Worm (Caenorhabditis elegans) whole organism, late embryonic: ENCODE measurements around the gene F09C6.13.

ENCODE experiments used
- C08G9.2 ChIP-seq: sonication (generic microtip); optimal IDR thresholded peaks from 2 replicates; lab custom pipeline; 2016; ENCODE audit warnings: mild to moderate bottlenecking, missing genetic modification characterization, moderate library complexity, missing compliant biosample characterization
- C38D4.7 ChIP-seq: fragments of 200-800 bp; sonication (Bioruptor generic); optimal IDR thresholded peaks from 2 replicates; lab custom pipeline; 2018; ENCODE audit warnings: mild to moderate bottlenecking, missing genetic modification characterization, moderate library complexity, missing compliant biosample characterization
- K09A11.1 ChIP-seq: sonication (generic microtip); optimal IDR thresholded peaks from 2 replicates; lab custom pipeline; 2017; ENCODE audit warnings: antibody characterized with exemption, mild to moderate bottlenecking, missing genetic modification characterization, missing compliant biosample characterization; ENCODE audit not compliant: insufficient read depth
- Y22D7AL.16 ChIP-seq: sonication (generic microtip); optimal IDR thresholded peaks from 2 replicates; lab custom pipeline; 2016; ENCODE audit warnings: missing genetic modification characterization, missing compliant biosample characterization
- dmd-4 ChIP-seq: sonication (generic microtip); optimal IDR thresholded peaks from 2 replicates; lab custom pipeline; 2016; ENCODE audit warnings: borderline replicate concordance, missing genetic modification characterization, missing compliant biosample characterization
- elt-4 ChIP-seq: sonication (generic microtip); optimal IDR thresholded peaks from 2 replicates; lab custom pipeline; 2016; ENCODE audit warnings: missing genetic modification characterization, missing compliant biosample characterization
- fkh-10 ChIP-seq: fragments of 150-350 bp; optimal IDR thresholded peaks from 2 replicates; lab custom pipeline; 2014; ENCODE audit warnings: missing biosample characterization, missing genetic modification reagents, missing genetic modification characterization
- hlh-8 ChIP-seq: sonication (generic microtip); optimal IDR thresholded peaks from 2 replicates; lab custom pipeline; 2016; ENCODE audit warnings: missing genotype, missing genetic modification characterization, missing compliant biosample characterization
- lin-11 ChIP-seq: fragments of 200-800 bp; sonication (Bioruptor generic); optimal IDR thresholded peaks from 2 replicates; lab custom pipeline; 2018; ENCODE audit warnings: mild to moderate bottlenecking, missing genetic modification characterization, missing compliant biosample characterization
- madf-2 ChIP-seq: sonication (generic microtip); optimal IDR thresholded peaks from 2 replicates; lab custom pipeline; 2017; ENCODE audit warnings: missing genetic modification characterization, missing compliant biosample characterization
- pqm-1 ChIP-seq: sonication (generic microtip); optimal IDR thresholded peaks from 2 replicates; lab custom pipeline; 2016; ENCODE audit warnings: missing genetic modification characterization, missing compliant biosample characterization
- tbx-2 ChIP-seq: sonication (generic microtip); optimal IDR thresholded peaks from 2 replicates; lab custom pipeline; 2016; ENCODE audit warnings: missing genetic modification characterization, missing compliant biosample characterization
- unc-55 ChIP-seq: sonication (generic microtip); optimal IDR thresholded peaks from 2 replicates; lab custom pipeline; 2017; ENCODE audit warnings: missing biosample characterization, missing genetic modification reagents, missing genetic modification characterization
- unc-86 ChIP-seq: sonication (generic microtip); optimal IDR thresholded peaks from 2 replicates; lab custom pipeline; 2016; ENCODE audit warnings: missing genetic modification characterization, missing compliant biosample characterization

DNA sequence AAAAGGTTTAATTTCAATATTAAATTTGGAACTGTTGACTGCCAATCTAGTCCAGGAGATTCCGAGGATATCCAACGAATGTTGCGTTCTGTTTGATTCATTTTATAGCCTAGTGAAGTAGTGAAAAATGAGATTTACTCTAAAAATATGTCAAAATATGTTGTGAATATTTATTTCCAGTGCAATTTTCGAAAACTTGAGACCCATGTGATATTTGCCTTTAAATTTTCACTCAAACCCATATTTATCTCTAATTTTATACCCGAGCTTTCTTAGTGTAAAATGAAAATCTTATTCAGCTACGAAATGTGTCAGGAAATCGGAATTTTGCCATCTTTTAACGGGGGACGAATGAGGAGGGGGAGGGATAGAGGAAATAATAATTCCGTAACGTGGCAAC lies 25.0 kb downstream of the F09C6.13 start, which contains the start of gene F09C6.16:
- no peak for TF ChIP-seq unc-86 (tag; lab: Kevin White, UChicago)
- TF ChIP-seq K09A11.1 (tag; lab: Kevin White, UChicago): no peak
- no peak for TF ChIP-seq C08G9.2 (tag; lab: Kevin White, UChicago)
- TF ChIP-seq lin-11: no peak
- TF ChIP-seq dmd-4 (tag; lab: Kevin White, UChicago): no peak
- TF ChIP-seq hlh-8 (tag; lab: Kevin White, UChicago): no peak
- TF ChIP-seq fkh-10: no peak
- TF ChIP-seq tbx-2 (tag; lab: Kevin White, UChicago): no peak
- TF ChIP-seq elt-4 (tag; lab: Kevin White, UChicago): no peak
- TF ChIP-seq madf-2 (tag; lab: Kevin White, UChicago): no peak
- no peak for TF ChIP-seq unc-55 (GFP tag; lab: Kevin White, UChicago)
- TF ChIP-seq pqm-1 (tag; lab: Kevin White, UChicago): no peak
- TF ChIP-seq Y22D7AL.16 (tag; lab: Kevin White, UChicago): no peak
- TF ChIP-seq C38D4.7 (GFP tag; lab: Kevin White, UChicago): no peak
